Fruit fly (Drosophila melanogaster) whole organism, embryonic: ENCODE measurements around the gene ttm50.

Experiments
- Atf6 ChIP-seq: fragments of 200-800 bp; sonication (Bioruptor generic); IDR thresholded peaks from 2 replicates; pipeline ENCODE4 v1.3.6; 2022; ENCODE audit warnings: missing biosample characterization, missing genetic modification characterization
- CG1024 ChIP-seq: fragments of 200-800 bp; sonication (Bioruptor generic); IDR thresholded peaks from 2 replicates; pipeline ENCODE4 v1.3.6; 2022; ENCODE audit warnings: missing biosample characterization, missing genetic modification characterization
- CG11504 ChIP-seq: fragments of 200-800 bp; sonication (Bioruptor generic); optimal IDR thresholded peaks from 3 replicates; lab custom pipeline; 2019; ENCODE audit warnings: missing biosample characterization, mild to moderate bottlenecking, missing genetic modification characterization, moderate library complexity
- CG12942 ChIP-seq: fragments of 200-800 bp; sonication (Bioruptor generic); optimal IDR thresholded peaks from 3 replicates; lab custom pipeline; 2016; ENCODE audit warnings: missing biosample characterization, missing genetic modification characterization
- CG15479 ChIP-seq: fragments of 200-800 bp; sonication (Bioruptor generic); optimal IDR thresholded peaks from 3 replicates; lab custom pipeline; 2019; ENCODE audit warnings: missing biosample characterization, mild to moderate bottlenecking, missing genetic modification characterization, moderate library complexity
- CG2199 ChIP-seq: fragments of 200-800 bp; sonication (Bioruptor generic); IDR thresholded peaks from 3 replicates; pipeline ENCODE4 v1.3.6; 2022; ENCODE audit warnings: missing biosample characterization, missing genetic modification characterization
- CG34224 ChIP-seq: fragments of 200-800 bp; sonication (Bioruptor generic); IDR thresholded peaks from 3 replicates; pipeline ENCODE4 v1.3.6; 2022; ENCODE audit warnings: missing biosample characterization, missing genetic modification characterization; ENCODE audit not compliant: partially characterized antibody
- CG7987 ChIP-seq: fragments of 200-800 bp; sonication (Bioruptor generic); optimal IDR thresholded peaks from 2 replicates; lab custom pipeline; 2018; ENCODE audit warnings: missing biosample characterization, mild to moderate bottlenecking, missing genetic modification characterization, moderate library complexity
- CG9932 ChIP-seq: fragments of 200-800 bp; sonication (Bioruptor generic); IDR thresholded peaks from 2 replicates; pipeline ENCODE4 v1.3.6; 2022; ENCODE audit warnings: missing biosample characterization, missing genetic modification characterization
- Dbx ChIP-seq: fragments of 200-800 bp; sonication (Bioruptor generic); IDR thresholded peaks from 3 replicates; pipeline ENCODE4 v1.3.6; 2022; ENCODE audit warnings: missing biosample characterization, missing genetic modification characterization
- Gug ChIP-seq: fragments of 200-800 bp; sonication (Bioruptor generic); IDR thresholded peaks from 4 replicates; pipeline ENCODE4 v1.3.6; 2022; ENCODE audit warnings: missing biosample characterization, missing genetic modification characterization
- lilli ChIP-seq: fragments of 200-800 bp; sonication (Bioruptor generic); optimal IDR thresholded peaks from 3 replicates; lab custom pipeline; 2016; ENCODE audit warnings: missing biosample characterization, missing genetic modification characterization
- sens ChIP-seq: fragments of 200-800 bp; sonication (Bioruptor generic); peaks from one replicate; lab custom pipeline; 2016; ENCODE audit warnings: missing biosample characterization, missing genetic modification characterization
- trem ChIP-seq: fragments of 200-800 bp; optimal IDR thresholded peaks from 3 replicates; lab custom pipeline; 2019; ENCODE audit warnings: missing biosample characterization, mild to moderate bottlenecking, missing genetic modification characterization, moderate library complexity

dm6 chrX:2749693-2750092 lies 17.7 kb upstream of the ttm50 start:
- TF ChIP-seq Gug (GFP tag; lab: Robert Waterston, UW) (no peak), lilli (GFP tag; lab: Kevin White, UChicago) (peak; percentile 5), CG7987 (GFP tag; lab: Kevin White, UChicago) (no peak), Atf6 (no peak), CG2199 (GFP tag; lab: Robert Waterston, UW) (no peak), CG9932 (GFP tag; lab: Robert Waterston, UW) (no peak; the same call in 1 of the 2 replicates), CG15479 (GFP tag; lab: Kevin White, UChicago) (no peak), CG12942 (GFP tag; lab: Kevin White, UChicago) (no peak), CG1024 (GFP tag; lab: Robert Waterston, UW) (no peak), sens (GFP tag; lab: Kevin White, UChicago) (no peak), CG11504 (tag; lab: Kevin White, UChicago) (peak; percentile 38), Dbx (no peak), trem (tag; lab: Kevin White, UChicago) (no peak), CG34224 (GFP tag; lab: Robert Waterston, UW) (no peak)
